Worm (Caenorhabditis elegans) whole organism, late embryonic: Measurements from ENCODE around the gene vha-1.
A peak's percentile ranks its signal among the peaks of the same experiment; 100 is the strongest.

Experiments
- C08G9.2 ChIP-seq: sonication (generic microtip); optimal IDR thresholded peaks from 2 replicates; lab custom pipeline; 2016; ENCODE audit warnings: mild to moderate bottlenecking, missing genetic modification characterization, moderate library complexity, missing compliant biosample characterization
- K02D7.2 ChIP-seq: sonication (generic microtip); optimal IDR thresholded peaks from 2 replicates; lab custom pipeline; 2017; ENCODE audit warnings: mild to moderate bottlenecking, missing genetic modification characterization, missing compliant biosample characterization
- K09A11.1 ChIP-seq: sonication (generic microtip); optimal IDR thresholded peaks from 2 replicates; lab custom pipeline; 2017; ENCODE audit warnings: antibody characterized with exemption, mild to moderate bottlenecking, missing genetic modification characterization, missing compliant biosample characterization; ENCODE audit not compliant: insufficient read depth
- Y22D7AL.16 ChIP-seq: sonication (generic microtip); optimal IDR thresholded peaks from 2 replicates; lab custom pipeline; 2016; ENCODE audit warnings: missing genetic modification characterization, missing compliant biosample characterization
- ama-1 ChIP-seq: fragments of 150-350 bp; optimal IDR thresholded peaks from 2 replicates; lab custom pipeline; 2014
- ceh-18 ChIP-seq: sonication (generic microtip); optimal IDR thresholded peaks from 2 replicates; lab custom pipeline; 2016; ENCODE audit warnings: missing genetic modification characterization, missing compliant biosample characterization
- ceh-19 ChIP-seq: fragments of 200-800 bp; sonication (Bioruptor generic); optimal IDR thresholded peaks from 2 replicates; lab custom pipeline; 2018; ENCODE audit warnings: mild to moderate bottlenecking, missing genetic modification characterization, missing compliant biosample characterization
- ceh-2 ChIP-seq: sonication (generic microtip); optimal IDR thresholded peaks from 2 replicates; lab custom pipeline; 2016; ENCODE audit warnings: missing genotype, missing genetic modification characterization, missing compliant biosample characterization
- ceh-30 ChIP-seq: fragments of 150-350 bp; optimal IDR thresholded peaks from 2 replicates; lab custom pipeline; 2014; ENCODE audit warnings: missing biosample characterization, missing genetic modification characterization
- ceh-31 ChIP-seq: sonication (generic microtip); optimal IDR thresholded peaks from 2 replicates; lab custom pipeline; 2016; ENCODE audit warnings: missing genetic modification characterization, missing compliant biosample characterization
- ceh-34 ChIP-seq: sonication (generic microtip); optimal IDR thresholded peaks from 2 replicates; lab custom pipeline; 2016; ENCODE audit warnings: mild to moderate bottlenecking, missing genetic modification characterization, missing compliant biosample characterization
- ceh-45 ChIP-seq: fragments of 200-800 bp; sonication (Bioruptor generic); IDR thresholded peaks from 2 replicates; pipeline ENCODE4 v1.3.6; 2022; ENCODE audit warnings: missing genetic modification reagents, missing genetic modification characterization, missing compliant biosample characterization
- ceh-48 ChIP-seq: sonication (generic microtip); optimal IDR thresholded peaks from 2 replicates; lab custom pipeline; 2016; ENCODE audit warnings: missing genetic modification characterization, inconsistent platforms, missing compliant biosample characterization
- dve-1 ChIP-seq: sonication (generic microtip); optimal IDR thresholded peaks from 2 replicates; lab custom pipeline; 2017; ENCODE audit warnings: antibody characterized with exemption, mild to moderate bottlenecking, missing genetic modification characterization, missing compliant biosample characterization
- elt-2 ChIP-seq: sonication (generic microtip); optimal IDR thresholded peaks from 2 replicates; lab custom pipeline; 2016; ENCODE audit warnings: missing genetic modification reagents, missing genetic modification characterization, missing compliant biosample characterization
- elt-4 ChIP-seq: sonication (generic microtip); optimal IDR thresholded peaks from 2 replicates; lab custom pipeline; 2016; ENCODE audit warnings: missing genetic modification characterization, missing compliant biosample characterization
- ets-4 ChIP-seq: sonication (generic microtip); optimal IDR thresholded peaks from 2 replicates; lab custom pipeline; 2016; ENCODE audit warnings: missing genetic modification characterization, missing compliant biosample characterization
- fax-1 ChIP-seq: sonication (generic microtip); optimal IDR thresholded peaks from 2 replicates; lab custom pipeline; 2016; ENCODE audit warnings: missing genotype, missing genetic modification characterization, missing compliant biosample characterization
- hlh-13 ChIP-seq: fragments of 200-800 bp; sonication (Bioruptor generic); optimal IDR thresholded peaks from 2 replicates; lab custom pipeline; 2018; ENCODE audit warnings: mild to moderate bottlenecking, missing genetic modification characterization, missing compliant biosample characterization
- hlh-30 ChIP-seq: sonication (generic microtip); optimal IDR thresholded peaks from 2 replicates; lab custom pipeline; 2017; ENCODE audit warnings: antibody characterized with exemption, missing genetic modification characterization, missing compliant biosample characterization; ENCODE audit not compliant: insufficient read depth
- hlh-6 ChIP-seq: sonication (generic microtip); optimal IDR thresholded peaks from 2 replicates; lab custom pipeline; 2016; ENCODE audit warnings: missing genotype, missing genetic modification characterization, missing compliant biosample characterization
- lim-6 ChIP-seq: sonication (generic microtip); optimal IDR thresholded peaks from 2 replicates; lab custom pipeline; 2016; ENCODE audit warnings: missing genetic modification characterization, missing compliant biosample characterization
- nfya-1 ChIP-seq: sonication (generic microtip); optimal IDR thresholded peaks from 2 replicates; lab custom pipeline; 2017; ENCODE audit warnings: missing genetic modification characterization, mild to moderate bottlenecking, missing compliant biosample characterization, antibody characterized with exemption, moderate library complexity
- npax-4 ChIP-seq: sonication (generic microtip); optimal IDR thresholded peaks from 2 replicates; lab custom pipeline; 2016; ENCODE audit warnings: missing genetic modification characterization, missing compliant biosample characterization
- odd-2 ChIP-seq: sonication (generic microtip); optimal IDR thresholded peaks from 2 replicates; lab custom pipeline; 2017; ENCODE audit warnings: antibody characterized with exemption, mild to moderate bottlenecking, missing genetic modification characterization, missing compliant biosample characterization
- pax-1 ChIP-seq: fragments of 150-350 bp; optimal IDR thresholded peaks from 2 replicates; lab custom pipeline; 2014; ENCODE audit warnings: missing biosample characterization, missing genetic modification characterization
- pha-4 ChIP-seq: fragments of 150-350 bp; optimal IDR thresholded peaks from 2 replicates; lab custom pipeline; 2018; ENCODE audit warnings: missing biosample characterization, missing genetic modification reagents, missing genetic modification characterization
- pqm-1 ChIP-seq: sonication (generic microtip); optimal IDR thresholded peaks from 2 replicates; lab custom pipeline; 2016; ENCODE audit warnings: missing genetic modification characterization, missing compliant biosample characterization
- ref-2 ChIP-seq: sonication (generic microtip); optimal IDR thresholded peaks from 2 replicates; lab custom pipeline; 2016; ENCODE audit warnings: missing genetic modification characterization, missing compliant biosample characterization
- rnt-1 ChIP-seq: sonication (generic microtip); optimal IDR thresholded peaks from 2 replicates; lab custom pipeline; 2016; ENCODE audit warnings: missing genetic modification characterization, missing compliant biosample characterization
- sdc-2 ChIP-seq: sonication (generic microtip); optimal IDR thresholded peaks from 2 replicates; lab custom pipeline; 2016; ENCODE audit warnings: missing genotype, missing genetic modification characterization, missing compliant biosample characterization
- syd-9 ChIP-seq: sonication (generic microtip); optimal IDR thresholded peaks from 2 replicates; lab custom pipeline; 2016; ENCODE audit warnings: mild to moderate bottlenecking, missing genetic modification characterization, moderate library complexity, missing compliant biosample characterization
- tbx-2 ChIP-seq: sonication (generic microtip); optimal IDR thresholded peaks from 2 replicates; lab custom pipeline; 2016; ENCODE audit warnings: missing genetic modification characterization, missing compliant biosample characterization
- tbx-7 ChIP-seq: sonication (generic microtip); optimal IDR thresholded peaks from 2 replicates; lab custom pipeline; 2016; ENCODE audit warnings: missing genotype, missing genetic modification characterization, missing compliant biosample characterization
- ttx-3 ChIP-seq: sonication (generic microtip); optimal IDR thresholded peaks from 2 replicates; lab custom pipeline; 2016; ENCODE audit warnings: missing genetic modification reagents, missing genetic modification characterization, missing compliant biosample characterization
- unc-42 ChIP-seq: sonication (generic microtip); optimal IDR thresholded peaks from 2 replicates; lab custom pipeline; 2016; ENCODE audit warnings: missing genotype, missing genetic modification characterization, missing compliant biosample characterization
- unc-55 ChIP-seq: sonication (generic microtip); optimal IDR thresholded peaks from 2 replicates; lab custom pipeline; 2017; ENCODE audit warnings: missing biosample characterization, missing genetic modification reagents, missing genetic modification characterization
- unc-86 ChIP-seq: sonication (generic microtip); optimal IDR thresholded peaks from 2 replicates; lab custom pipeline; 2016; ENCODE audit warnings: missing genetic modification characterization, missing compliant biosample characterization
- zip-5 ChIP-seq: sonication (generic microtip); optimal IDR thresholded peaks from 2 replicates; lab custom pipeline; 2016; ENCODE audit warnings: missing genetic modification characterization, missing compliant biosample characterization

The vha-1 gene

ce11 chrIII:9780665-9781304 is at the start of gene vha-1:
Gene vha-1, plus strand, starts transcription at chrIII:9781254.
- TF ChIP-seq hlh-13 (GFP tag; lab: Kevin White, UChicago), result no peak
- peak; percentile 26 for TF ChIP-seq ceh-30 (tag; lab: Kevin White, UChicago)
- peak; percentile 26 for TF ChIP-seq hlh-30
- peak; percentile 82 for TF ChIP-seq nfya-1
- peak; percentile 24 for TF ChIP-seq ama-1 (lab: Kevin White, UChicago)
- TF ChIP-seq tbx-7, result no peak
- TF ChIP-seq K09A11.1 (tag; lab: Kevin White, UChicago), result peak; percentile 15
- TF ChIP-seq dve-1 (tag; lab: Kevin White, UChicago), result peak; percentile 58
- TF ChIP-seq Y22D7AL.16 (tag; lab: Kevin White, UChicago), result no peak
- TF ChIP-seq ref-2, result peak; percentile 63
- peak; percentile 40 for TF ChIP-seq unc-86
- TF ChIP-seq ttx-3 (tag; lab: Kevin White, UChicago), result peak; percentile 2
- TF ChIP-seq ceh-31 (tag; lab: Kevin White, UChicago), result peak; percentile 61
- peak; percentile 31 for TF ChIP-seq ceh-34 (tag; lab: Kevin White, UChicago)
- TF ChIP-seq tbx-2 (tag; lab: Kevin White, UChicago), result peak; percentile 65
- TF ChIP-seq rnt-1 (tag; lab: Kevin White, UChicago), result peak; percentile 55
- TF ChIP-seq elt-2 (tag; lab: Kevin White, UChicago), result peak; percentile 39
- TF ChIP-seq C08G9.2, result peak; percentile 15
- peak; percentile 52 for TF ChIP-seq ceh-18 (tag; lab: Kevin White, UChicago)
- peak; percentile 14 for TF ChIP-seq ets-4 (tag; lab: Kevin White, UChicago)
- peak; percentile 44 for TF ChIP-seq unc-42 (tag; lab: Kevin White, UChicago)
- TF ChIP-seq ceh-2 (tag; lab: Kevin White, UChicago), result no peak
- no peak for TF ChIP-seq zip-5 (tag; lab: Kevin White, UChicago)
- TF ChIP-seq ceh-48, result peak; percentile 47
- no peak for TF ChIP-seq npax-4 (tag; lab: Kevin White, UChicago)
- TF ChIP-seq, all 69 proteins: peak for 19

ce11 chrIII:9731313-9731912 is 49.6 kb upstream of the vha-1 start:
- TF ChIP-seq ceh-18 (tag; lab: Kevin White, UChicago) (peak; percentile 45), unc-55 (GFP tag; lab: Kevin White, UChicago) (peak; percentile 27), pax-1 (tag; lab: Kevin White, UChicago) (no peak)

ce11 chrIII:9733333-9733732 is 47.7 kb upstream of the vha-1 start:
- TF ChIP-seq elt-4 (no peak), odd-2 (tag; lab: Kevin White, UChicago) (no peak), pqm-1 (tag; lab: Kevin White, UChicago) (no peak), ceh-19 (GFP tag; lab: Kevin White, UChicago) (no peak), ceh-18 (tag; lab: Kevin White, UChicago) (no peak), hlh-13 (GFP tag; lab: Kevin White, UChicago) (no peak), fax-1 (tag; lab: Kevin White, UChicago) (no peak), ets-4 (tag; lab: Kevin White, UChicago) (no peak), tbx-7 (no peak), ceh-48 (no peak), sdc-2 (tag; lab: Kevin White, UChicago) (no peak)
- TF ChIP-seq, all 69 proteins: peak for 0

- no peak for TF ChIP-seq zip-5 (tag; lab: Kevin White, UChicago)
- no peak for TF ChIP-seq elt-2 (tag; lab: Kevin White, UChicago)
- no peak for TF ChIP-seq ttx-3 (tag; lab: Kevin White, UChicago)
- TF ChIP-seq syd-9 (tag; lab: Kevin White, UChicago), result no peak
- no peak for TF ChIP-seq pha-4 (tag; lab: Kevin White, UChicago)
- no peak for TF ChIP-seq odd-2 (tag; lab: Kevin White, UChicago)
- no peak for TF ChIP-seq K02D7.2 (tag; lab: Kevin White, UChicago)
- TF ChIP-seq lim-6 (tag; lab: Kevin White, UChicago), result no peak
- TF ChIP-seq Y22D7AL.16 (tag; lab: Kevin White, UChicago), result no peak
- no peak for TF ChIP-seq ceh-19 (GFP tag; lab: Kevin White, UChicago)
- TF ChIP-seq hlh-6 (tag; lab: Kevin White, UChicago), result no peak
- no peak for TF ChIP-seq ceh-45 (GFP tag; lab: Robert Waterston, UW)
These were observed 47.0 kb upstream of the vha-1 start for ce11 chrIII:9734030-9734429.
